Worm (Caenorhabditis elegans) whole organism, young adult: ENCODE results near the gene K07E1.1.

Experiments used
- F22D6.2 ChIP-seq: sonication (generic microtip); optimal IDR thresholded peaks from 2 replicates; lab custom pipeline; 2016; ENCODE audit warnings: mild to moderate bottlenecking, missing genetic modification characterization, missing compliant biosample characterization
- F23B12.7 ChIP-seq: sonication (generic microtip); optimal IDR thresholded peaks from 2 replicates; lab custom pipeline; 2017; ENCODE audit warnings: missing genetic modification characterization, mild to moderate bottlenecking, missing compliant biosample characterization, antibody characterized with exemption, moderate library complexity; ENCODE audit not compliant: insufficient read depth
- F39B2.1 ChIP-seq: fragments of 200-800 bp; sonication (Bioruptor generic); IDR thresholded peaks from 2 replicates; pipeline ENCODE4 v1.3.6; 2022; ENCODE audit warnings: missing genetic modification reagents, missing genetic modification characterization, missing compliant biosample characterization
- F49E8.2 ChIP-seq: sonication (generic microtip); optimal IDR thresholded peaks from 3 replicates; lab custom pipeline; 2017; ENCODE audit warnings: missing genetic modification characterization, mild to moderate bottlenecking, missing compliant biosample characterization, antibody characterized with exemption, moderate library complexity; ENCODE audit not compliant: insufficient read depth
- K12H6.12 ChIP-seq: fragments of 200-800 bp; sonication (Bioruptor generic); optimal IDR thresholded peaks from 2 replicates; lab custom pipeline; 2018; ENCODE audit warnings: mild to moderate bottlenecking, missing genetic modification characterization, missing compliant biosample characterization
- T07F8.4 ChIP-seq: sonication (generic microtip); optimal IDR thresholded peaks from 2 replicates; lab custom pipeline; 2016; ENCODE audit warnings: mild to moderate bottlenecking, missing genetic modification characterization, moderate library complexity, missing compliant biosample characterization
- Y53F4B.3 ChIP-seq: fragments of 200-800 bp; sonication (Bioruptor generic); IDR thresholded peaks from 2 replicates; pipeline ENCODE4 v1.3.6; 2022; ENCODE audit warnings: missing genetic modification reagents, missing genetic modification characterization, missing compliant biosample characterization
- Y67H2A.10 ChIP-seq: fragments of 200-800 bp; sonication (Bioruptor generic); conservative IDR thresholded peaks from 2 replicates; pipeline ENCODE4 v1.3.6; 2022; ENCODE audit warnings: missing genetic modification reagents, missing genetic modification characterization, missing compliant biosample characterization
- Y79H2A.3 ChIP-seq: fragments of 200-800 bp; sonication (Bioruptor generic); conservative IDR thresholded peaks from 2 replicates; pipeline ENCODE4 v1.3.6; 2022; ENCODE audit warnings: missing genetic modification reagents, missing genetic modification characterization, missing compliant biosample characterization
- ZK185.1 ChIP-seq: sonication (generic microtip); optimal IDR thresholded peaks from 2 replicates; lab custom pipeline; 2016; ENCODE audit warnings: mild to moderate bottlenecking, missing genetic modification characterization, missing compliant biosample characterization; ENCODE audit not compliant: poor library complexity, severe bottlenecking
- ama-1 ChIP-seq, 3 experiments: fragments of 150-350 bp in 1 of 3; sonication (generic microtip) in 2 of 3; optimal IDR thresholded peaks; 2 replicates each; lab custom pipeline; 2014 to 2018; ENCODE audit warnings: missing biosample characterization in 2 of 3, missing genetic modification characterization in 2 of 3, missing genetic modification reagents in 2 of 3
- athp-1 ChIP-seq: sonication (generic microtip); optimal IDR thresholded peaks from 2 replicates; lab custom pipeline; 2017; ENCODE audit warnings: mild to moderate bottlenecking, missing genetic modification characterization, missing compliant biosample characterization
- attf-5 ChIP-seq: fragments of 200-800 bp; sonication (Bioruptor generic); optimal IDR thresholded peaks from 2 replicates; lab custom pipeline; 2018; ENCODE audit warnings: mild to moderate bottlenecking, missing genetic modification characterization, missing compliant biosample characterization
- cebp-1 ChIP-seq, 2 experiments: fragments of 200-800 bp in 1 of 2; sonication (Bioruptor generic) in 1 of 2; sonication (generic microtip) in 1 of 2; IDR thresholded peaks in 1 of 2; optimal IDR thresholded peaks in 1 of 2; 2 replicates each; pipeline versions ENCODE4 v1.3.6 to Lab custom; 2017 to 2022; ENCODE audit warnings: missing compliant biosample characterization in 2 of 2, missing genetic modification characterization in 2 of 2, mild to moderate bottlenecking in 1 of 2, missing genetic modification reagents in 1 of 2, moderate library complexity in 1 of 2
- ceh-27 ChIP-seq: fragments of 200-800 bp; sonication (Bioruptor generic); optimal IDR thresholded peaks from 2 replicates; lab custom pipeline; 2018; ENCODE audit warnings: mild to moderate bottlenecking, missing genetic modification characterization, moderate library complexity, missing compliant biosample characterization
- ceh-91 ChIP-seq: fragments of 200-800 bp; sonication (Bioruptor generic); IDR thresholded peaks from 2 replicates; pipeline ENCODE4 v1.3.6; 2022; ENCODE audit warnings: missing genetic modification reagents, missing genetic modification characterization, missing compliant biosample characterization
- dpff-1 ChIP-seq: sonication (generic microtip); optimal IDR thresholded peaks from 2 replicates; lab custom pipeline; 2017; ENCODE audit warnings: mild to moderate bottlenecking, missing genetic modification characterization, missing compliant biosample characterization
- egl-18 ChIP-seq: fragments of 200-800 bp; sonication (Bioruptor generic); IDR thresholded peaks from 2 replicates; pipeline ENCODE4 v1.3.6; 2022; ENCODE audit warnings: missing genetic modification reagents, missing genetic modification characterization, missing compliant biosample characterization
- him-1 ChIP-seq: sonication (generic microtip); optimal IDR thresholded peaks from 2 replicates; lab custom pipeline; 2016; ENCODE audit warnings: missing genotype, missing genetic modification reagents, missing genetic modification characterization, missing compliant biosample characterization
- hlh-12 ChIP-seq: sonication (generic microtip); optimal IDR thresholded peaks from 2 replicates; lab custom pipeline; 2016; ENCODE audit warnings: missing genetic modification characterization, missing compliant biosample characterization
- hlh-26 ChIP-seq: fragments of 200-800 bp; sonication (Bioruptor generic); conservative IDR thresholded peaks from 2 replicates; pipeline ENCODE4 v1.3.6; 2022; ENCODE audit warnings: missing genetic modification reagents, missing genetic modification characterization, missing compliant biosample characterization
- hsf-1 ChIP-seq: fragments of 200-800 bp; sonication (Bioruptor generic); IDR thresholded peaks from 2 replicates; pipeline ENCODE4 v1.3.6; 2022; ENCODE audit warnings: missing genetic modification reagents, missing genetic modification characterization, missing compliant biosample characterization
- let-607 ChIP-seq, 2 experiments: fragments of 200-800 bp in 1 of 2; sonication (Bioruptor generic) in 1 of 2; sonication (generic microtip) in 1 of 2; optimal IDR thresholded peaks; 2 replicates each; lab custom pipeline; 2016 to 2018; ENCODE audit warnings: mild to moderate bottlenecking in 2 of 2, missing compliant biosample characterization in 2 of 2, missing genetic modification characterization in 2 of 2, moderate library complexity in 2 of 2, missing genotype in 1 of 2
- lin-26 ChIP-seq: fragments of 200-800 bp; sonication (Bioruptor generic); IDR thresholded peaks from 2 replicates; pipeline ENCODE4 v1.3.6; 2022; ENCODE audit warnings: missing genetic modification reagents, missing genetic modification characterization, missing compliant biosample characterization
- lin-35 ChIP-seq, 3 experiments: fragments of 150-350 bp in 2 of 3; sonication (generic microtip) in 1 of 3; optimal IDR thresholded peaks; 2 replicates each; lab custom pipeline; 2014 to 2018; ENCODE audit warnings: missing biosample characterization in 3 of 3, missing genetic modification characterization in 3 of 3, missing genetic modification reagents in 3 of 3
- lsl-1 ChIP-seq: fragments of 200-800 bp; sonication (Bioruptor generic); optimal IDR thresholded peaks from 2 replicates; lab custom pipeline; 2018; ENCODE audit warnings: mild to moderate bottlenecking, missing genetic modification characterization, moderate library complexity, missing compliant biosample characterization
- madf-3 ChIP-seq: fragments of 200-800 bp; sonication (Bioruptor generic); IDR thresholded peaks from 2 replicates; pipeline ENCODE4 v1.3.6; 2022; ENCODE audit warnings: missing genetic modification reagents, missing genetic modification characterization, missing compliant biosample characterization
- nfyb-1 ChIP-seq: fragments of 200-800 bp; sonication (Bioruptor generic); IDR thresholded peaks from 2 replicates; pipeline ENCODE4 v1.3.6; 2022; ENCODE audit warnings: missing genetic modification reagents, missing genetic modification characterization, missing compliant biosample characterization
- nhr-120 ChIP-seq: fragments of 200-800 bp; sonication (Bioruptor generic); IDR thresholded peaks from 2 replicates; pipeline ENCODE4 v1.3.6; 2022; ENCODE audit warnings: missing genetic modification characterization, missing compliant biosample characterization
- nhr-179 ChIP-seq: sonication (generic microtip); optimal IDR thresholded peaks from 2 replicates; lab custom pipeline; 2016; ENCODE audit warnings: mild to moderate bottlenecking, missing genetic modification characterization, missing compliant biosample characterization
- nhr-90 ChIP-seq: sonication (generic microtip); optimal IDR thresholded peaks from 2 replicates; lab custom pipeline; 2016; ENCODE audit warnings: missing genotype, mild to moderate bottlenecking, missing genetic modification characterization, missing compliant biosample characterization
- pha-4 ChIP-seq: fragments of 150-350 bp; sonication (generic microtip); optimal IDR thresholded peaks from 2 replicates; lab custom pipeline; 2014; ENCODE audit warnings: missing biosample characterization, missing genetic modification reagents, missing genetic modification characterization
- rec-8 ChIP-seq, 2 experiments: sonication (generic microtip); optimal IDR thresholded peaks; 2 replicates each; lab custom pipeline; 2016; ENCODE audit warnings: mild to moderate bottlenecking in 2 of 2, missing genetic modification characterization in 2 of 2, missing genetic modification reagents in 2 of 2, missing genotype in 2 of 2, missing biosample characterization in 1 of 2, missing compliant biosample characterization in 1 of 2, moderate library complexity in 1 of 2
- sptf-2 ChIP-seq: fragments of 200-800 bp; sonication (Bioruptor generic); optimal IDR thresholded peaks from 2 replicates; lab custom pipeline; 2018; ENCODE audit warnings: mild to moderate bottlenecking, missing genetic modification characterization, missing compliant biosample characterization
- unc-62 ChIP-seq: fragments of 150-350 bp; optimal IDR thresholded peaks from 2 replicates; lab custom pipeline; 2014; ENCODE audit warnings: missing biosample characterization, missing genetic modification reagents, missing genetic modification characterization
- xnd-1 ChIP-seq: sonication (generic microtip); optimal IDR thresholded peaks from 2 replicates; lab custom pipeline; 2016; ENCODE audit warnings: missing genotype, missing genetic modification reagents, missing genetic modification characterization, missing compliant biosample characterization
- zfh-2 ChIP-seq: fragments of 200-800 bp; sonication (Bioruptor generic); conservative IDR thresholded peaks from 2 replicates; pipeline ENCODE4 v1.3.6; 2022; ENCODE audit warnings: missing genetic modification reagents, missing genetic modification characterization, missing compliant biosample characterization

K07E1.1 gene

DNA sequence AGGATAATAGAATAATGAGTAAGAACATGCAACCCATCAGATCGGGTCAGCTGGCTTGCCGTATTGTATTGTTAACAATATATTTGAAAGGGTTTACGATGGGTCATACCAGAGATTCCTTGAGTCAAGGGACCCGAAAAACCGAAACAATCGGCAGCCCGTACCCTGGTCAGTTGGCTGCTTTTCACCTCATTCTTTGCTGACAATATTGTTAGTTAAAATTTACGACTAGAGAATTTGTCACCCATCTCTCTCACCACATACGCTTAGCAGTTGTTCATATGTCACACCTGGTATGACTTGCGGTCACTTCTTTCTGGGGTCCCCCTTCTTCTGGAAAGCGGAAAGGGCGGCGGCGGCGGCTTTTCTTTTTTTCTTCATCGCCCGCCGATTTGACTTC is 30.2 kb downstream of the K07E1.1 start:
- TF ChIP-seq ceh-91 (GFP tag; lab: Robert Waterston, UW) (no peak), unc-62 (GFP tag; lab: Kevin White, UChicago) (no peak), cebp-1 (GFP tag; IDR thresholded peaks at IDR 0.05; lab: Robert Waterston, UW) (no peak), cebp-1 (tag; optimal IDR thresholded peaks at IDR 0.05; lab: Kevin White, UChicago) (no peak), dpff-1 (tag; lab: Kevin White, UChicago) (no peak), ceh-27 (GFP tag; lab: Kevin White, UChicago) (no peak), hlh-26 (no peak), egl-18 (no peak), nhr-90 (tag; lab: Kevin White, UChicago) (no peak)

DNA sequence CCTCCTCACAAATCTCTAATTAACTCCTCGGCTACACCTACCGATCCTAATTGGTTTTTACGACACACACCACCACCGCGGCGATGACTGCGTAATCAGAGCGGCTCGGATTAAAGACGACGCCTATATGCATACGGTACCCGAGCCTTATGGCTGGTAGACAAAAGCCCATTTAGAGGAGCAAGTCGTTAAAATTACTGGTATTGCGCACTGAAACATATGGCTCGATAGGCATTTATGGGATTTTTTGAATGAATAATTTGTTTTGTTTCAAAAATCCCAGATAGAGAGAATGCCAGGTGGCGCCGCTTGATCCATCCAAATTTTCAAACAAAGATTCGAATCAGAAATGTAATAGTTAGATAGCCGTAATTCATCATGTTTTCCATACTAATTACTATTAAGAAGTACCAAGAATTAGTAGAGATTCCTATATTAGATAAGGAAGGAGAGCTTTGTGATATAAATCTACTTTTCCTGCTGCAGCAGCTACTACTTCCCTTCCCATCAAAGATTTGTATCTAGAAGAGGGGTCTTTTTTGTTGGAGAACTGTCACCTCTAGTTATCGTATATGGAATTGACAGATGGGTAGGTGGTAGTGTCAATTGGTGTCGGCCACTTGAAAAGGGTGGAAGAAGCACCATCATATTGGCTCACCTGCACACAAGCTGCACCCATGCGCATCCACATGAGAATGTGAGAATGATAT is 32.5 kb downstream of the K07E1.1 start:
- no peak for TF ChIP-seq Y79H2A.3 (GFP tag; lab: Robert Waterston, UW)
- TF ChIP-seq madf-3 (GFP tag; lab: Robert Waterston, UW): 0 out of 2 replicates have a peak, but pooled peaks have one; percentile 13
- TF ChIP-seq, all 124 proteins: peak for 1

DNA sequence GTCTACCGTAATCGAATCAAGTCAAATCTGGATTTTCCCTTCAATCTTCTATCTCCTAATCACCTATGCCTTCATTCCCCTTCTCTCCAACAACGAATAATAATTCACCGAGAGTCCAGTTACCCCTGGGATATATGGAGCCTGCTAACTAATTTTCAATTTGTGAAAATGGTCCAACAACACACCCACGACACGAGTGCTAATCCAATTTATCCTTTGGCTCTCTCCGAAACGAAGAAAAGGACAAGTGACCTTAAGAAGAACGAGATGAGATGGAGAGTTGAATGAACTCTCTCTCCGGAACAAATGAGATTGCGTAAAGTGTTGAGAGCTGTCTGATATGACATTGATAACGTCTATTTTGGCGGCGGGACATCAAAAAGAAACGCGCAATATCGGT is 33.4 kb downstream of the K07E1.1 start:
- TF ChIP-seq hlh-12 (no peak), lin-35 (GFP tag; optimal IDR thresholded peaks at IDR 0.05; lab: Kevin White, UChicago) (no peak), nhr-179 (tag; lab: Kevin White, UChicago) (no peak), nhr-120 (GFP tag; lab: Robert Waterston, UW) (no peak)

- TF ChIP-seq hsf-1 (GFP tag; lab: Robert Waterston, UW) (0 out of 2 replicates have a peak, but pooled peaks have one; percentile 21), T07F8.4 (tag; lab: Kevin White, UChicago) (no peak)
Observed at ce11 chrII:4585327-4585726, 34.4 kb downstream of the K07E1.1 start.

DNA sequence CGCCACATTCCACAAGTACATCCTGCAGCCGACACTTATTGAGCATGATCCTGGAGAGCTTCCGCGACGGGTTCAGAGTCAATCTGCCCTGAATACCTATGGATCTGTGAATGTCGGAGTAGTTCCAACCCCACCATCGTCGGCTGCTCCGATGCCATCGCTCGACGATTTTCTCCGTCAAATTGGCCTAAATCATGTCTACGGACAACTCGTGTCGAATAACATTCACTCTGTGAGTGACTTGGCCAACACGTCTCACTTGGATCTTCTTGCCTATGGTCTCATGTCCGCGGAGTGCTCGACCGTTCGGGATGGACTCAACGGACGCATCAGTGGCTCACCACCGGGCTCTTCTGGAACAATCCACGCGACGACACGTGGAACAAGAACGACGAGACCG is 39.2 kb downstream of the K07E1.1 start:
- no peak for TF ChIP-seq ama-1 (optimal IDR thresholded peaks at IDR 0.05; lab: Kevin White, UChicago)
- no peak for TF ChIP-seq ama-1 (GFP tag; optimal IDR thresholded peaks at IDR 0.05; lab: Kevin White, UChicago)
- TF ChIP-seq pha-4: no peak
- no peak for TF ChIP-seq F23B12.7 (tag; lab: Kevin White, UChicago)
- TF ChIP-seq xnd-1 (tag; lab: Kevin White, UChicago): no peak
- no peak for TF ChIP-seq F49E8.2 (tag; lab: Kevin White, UChicago)
- no peak for TF ChIP-seq him-1
- TF ChIP-seq hsf-1 (GFP tag; lab: Robert Waterston, UW): 0 out of 2 replicates have a peak, but pooled peaks have one; percentile 13
- no peak for TF ChIP-seq ZK185.1 (tag; lab: Kevin White, UChicago)
- peak; percentile 57 for TF ChIP-seq zfh-2
- no peak for TF ChIP-seq attf-5 (GFP tag; lab: Kevin White, UChicago)
- TF ChIP-seq madf-3 (GFP tag; lab: Robert Waterston, UW): 0 out of 2 replicates have a peak, but pooled peaks have one; percentile 5

DNA sequence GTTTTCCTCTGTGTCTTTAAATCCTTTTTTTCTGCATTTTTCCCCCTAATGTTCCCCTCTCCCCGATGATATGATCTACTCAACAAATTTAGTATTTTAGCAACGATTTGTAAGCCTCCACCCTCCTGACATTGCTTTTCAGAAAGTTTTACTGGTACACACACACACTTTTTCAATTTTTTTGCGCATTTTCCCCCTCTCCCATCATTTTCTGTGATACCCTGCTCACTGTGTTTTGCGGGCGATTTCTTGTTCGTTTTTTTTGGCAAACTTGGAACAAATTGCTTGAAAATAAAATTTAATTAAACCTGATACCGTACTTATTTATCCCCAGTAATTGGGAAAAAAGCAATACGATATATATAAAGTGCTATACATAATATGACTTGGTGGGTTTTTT is 39.8 kb downstream of the K07E1.1 start:
- no peak for TF ChIP-seq K12H6.12 (tag; lab: Kevin White, UChicago)
- TF ChIP-seq Y67H2A.10 (GFP tag; lab: Robert Waterston, UW): 0 out of 2 replicates have a peak, but pooled peaks have one; percentile 5
- no peak for TF ChIP-seq F22D6.2
- TF ChIP-seq nfyb-1: no peak
- no peak for TF ChIP-seq Y53F4B.3 (GFP tag; lab: Robert Waterston, UW)
- TF ChIP-seq athp-1 (tag; lab: Kevin White, UChicago): peak; percentile 42
- TF ChIP-seq nhr-179 (tag; lab: Kevin White, UChicago): no peak
- peak; percentile 35 for TF ChIP-seq lsl-1
- 0 out of 2 replicates have a peak, but pooled peaks have one; percentile 58 for TF ChIP-seq lin-26 (GFP tag; lab: Robert Waterston, UW)
- no peak for TF ChIP-seq rec-8 (tag; optimal IDR thresholded peaks at IDR 0.05; lab: Kevin White, UChicago)
- peak; percentile 43; the same call in 1 of the 2 replicates for TF ChIP-seq hsf-1 (GFP tag; lab: Robert Waterston, UW)
- no peak for TF ChIP-seq let-607 (tag; optimal IDR thresholded peaks at IDR 0.05; lab: Kevin White, UChicago)
- no peak for TF ChIP-seq F39B2.1
- TF ChIP-seq sptf-2 (GFP tag; lab: Kevin White, UChicago): peak; percentile 32
